Fruit fly (Drosophila melanogaster): ENCODE data around the gene kat-60L1.

DNA sequence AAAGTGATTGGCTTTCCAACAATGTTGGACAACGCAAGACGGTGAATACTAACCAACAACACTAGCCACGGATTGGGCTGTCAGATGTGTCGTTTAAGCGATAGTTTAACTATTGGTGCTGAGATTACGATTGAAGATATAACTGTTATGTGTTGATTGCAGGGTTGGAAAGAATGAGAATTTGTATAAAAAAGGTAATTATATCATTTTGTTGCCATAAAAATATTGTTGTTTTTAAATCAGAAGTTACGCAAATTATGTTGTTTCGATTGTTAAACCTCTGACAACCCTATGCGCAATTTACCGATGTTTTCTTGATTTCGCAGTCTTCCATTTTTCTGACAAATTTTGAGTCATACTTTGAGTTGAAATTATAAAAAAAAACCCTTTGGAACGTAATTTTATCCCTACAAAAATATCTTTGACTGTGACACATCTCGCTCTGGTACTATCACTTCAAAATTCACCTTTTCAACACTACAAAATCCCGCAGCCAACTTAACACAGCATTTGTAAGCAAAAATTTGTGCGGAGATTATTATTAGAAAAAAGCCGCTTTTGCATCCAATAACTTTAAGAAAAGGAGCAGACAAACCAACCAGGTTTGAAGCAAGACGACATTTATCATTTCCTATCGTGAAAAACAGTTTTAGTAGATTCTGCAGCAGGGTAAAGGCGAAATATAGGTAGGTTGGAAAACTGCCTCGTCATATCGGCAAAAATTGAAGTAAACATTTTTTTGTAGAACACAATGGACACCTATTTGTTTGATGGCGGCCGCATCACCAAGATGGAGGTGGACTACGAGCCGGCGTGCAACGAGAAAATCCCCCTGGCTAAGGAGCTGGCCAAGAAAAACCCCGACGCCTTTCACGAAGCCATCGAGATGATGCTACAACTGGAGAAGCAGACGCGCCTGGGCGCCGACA lies 7.7 kb downstream of the kat-60L1 start, which contains the start of the genes Hat1 and Rpn5:
- peak; percentile 79 for TF ChIP-seq CG12768 (GFP tag; optimal IDR thresholded peaks at IDR 0.05)
- TF ChIP-seq CG5204 (GFP tag; optimal IDR thresholded peaks at IDR 0.05): peak; percentile 88
- TF ChIP-seq Mnt (GFP tag; optimal IDR thresholded peaks at IDR 0.05): peak; percentile 84
- peak; percentile 89 for TF ChIP-seq CG11617 (GFP tag; optimal IDR thresholded peaks at IDR 0.05)
- no peak for TF ChIP-seq kay (GFP tag; ENCODE audit: borderline replicate concordance)
- TF ChIP-seq CG1620 (GFP tag; optimal IDR thresholded peaks at IDR 0.05): peak; percentile 94
- peak; percentile 81 for TF ChIP-seq CG7045 (GFP tag; optimal IDR thresholded peaks at IDR 0.05)
- TF ChIP-seq CG14711 (tag; optimal IDR thresholded peaks at IDR 0.05): peak; percentile 89
- TF ChIP-seq tj (GFP tag; optimal IDR thresholded peaks at IDR 0.05): peak; percentile 70
- peak; percentile 98 to 99 for TF ChIP-seq cnc (optimal IDR thresholded peaks at IDR 0.05)

All from whole organism, adult.